Worm (Caenorhabditis elegans) whole organism, L3 larva: Measurements from ENCODE around the gene idpc-1.

ENCODE experiments used
- ceh-82 ChIP-seq: fragments of 150-350 bp; optimal IDR thresholded peaks from 2 replicates; lab custom pipeline; 2014; ENCODE audit warnings: missing biosample characterization, missing genetic modification characterization
- daf-12 ChIP-seq: fragments of 150-350 bp; optimal IDR thresholded peaks from 2 replicates; lab custom pipeline; 2014; ENCODE audit warnings: missing biosample characterization, missing genetic modification reagents, missing genetic modification characterization
- egl-27 ChIP-seq: sonication (generic microtip); optimal IDR thresholded peaks from 4 replicates; lab custom pipeline; 2017; ENCODE audit warnings: missing biosample characterization, missing genetic modification reagents, missing genetic modification characterization
- elt-2 ChIP-seq: sonication (generic microtip); optimal IDR thresholded peaks from 2 replicates; lab custom pipeline; 2016; ENCODE audit warnings: missing genetic modification reagents, mild to moderate bottlenecking, missing genetic modification characterization, missing compliant biosample characterization
- fkh-10 ChIP-seq: sonication (generic microtip); optimal IDR thresholded peaks from 2 replicates; lab custom pipeline; 2017; ENCODE audit warnings: missing biosample characterization, missing genetic modification reagents, missing genetic modification characterization
- fos-1 ChIP-seq: fragments of 150-350 bp; optimal IDR thresholded peaks from 2 replicates; lab custom pipeline; 2014; ENCODE audit warnings: missing biosample characterization, missing genetic modification characterization
- nfya-1 ChIP-seq: sonication (generic microtip); optimal IDR thresholded peaks from 2 replicates; lab custom pipeline; 2017; ENCODE audit warnings: missing genetic modification characterization, mild to moderate bottlenecking, missing compliant biosample characterization, antibody characterized with exemption, moderate library complexity; ENCODE audit not compliant: insufficient read depth
- sea-2 ChIP-seq: fragments of 150-350 bp; sonication (generic microtip); optimal IDR thresholded peaks from 4 replicates; lab custom pipeline; 2014; ENCODE audit warnings: missing biosample characterization, missing genetic modification reagents, missing genetic modification characterization
- skn-1 ChIP-seq: fragments of 150-350 bp; optimal IDR thresholded peaks from 2 replicates; lab custom pipeline; 2014; ENCODE audit warnings: missing biosample characterization, missing genetic modification characterization
- unc-62 ChIP-seq: fragments of 150-350 bp; sonication (generic microtip); optimal IDR thresholded peaks from 4 replicates; lab custom pipeline; 2014; ENCODE audit warnings: missing biosample characterization, missing genetic modification reagents, missing genetic modification characterization

- TF ChIP-seq elt-2 (tag; lab: Kevin White, UChicago) (no peak), fos-1 (tag; lab: Kevin White, UChicago) (no peak), sea-2 (no peak), ceh-82 (tag; lab: Kevin White, UChicago) (no peak), skn-1 (tag; lab: Kevin White, UChicago) (no peak), unc-62 (GFP tag; lab: Kevin White, UChicago) (no peak), fkh-10 (GFP tag; lab: Kevin White, UChicago) (no peak), nfya-1 (no peak), egl-27 (tag; lab: Kevin White, UChicago) (no peak), daf-12 (no peak)
Measured at ce11 chrIII:11410378-11410777, 16.6 kb upstream of the idpc-1 start, which contains the start of gene twk-31.
